Fruit fly (Drosophila melanogaster) whole organism, wandering third instar larva: Measurements from ENCODE around the gene CG31419.

Experiments
- Hnf4 ChIP-seq: fragments of 200-800 bp; sonication (Bioruptor generic); optimal IDR thresholded peaks from 2 replicates; lab custom pipeline; 2016; ENCODE audit warnings: missing biosample characterization, mild to moderate bottlenecking, missing genetic modification characterization
- Mio ChIP-seq: sonication (Bioruptor generic); optimal IDR thresholded peaks from 2 replicates; lab custom pipeline; 2016; ENCODE audit warnings: missing biosample characterization, missing genetic modification characterization
- Vsx2 ChIP-seq: fragments of 200-300, 225-300 bp; sonication (Bioruptor generic); optimal IDR thresholded peaks from 2 replicates; lab custom pipeline; 2018; ENCODE audit warnings: missing biosample characterization, missing genetic modification characterization; ENCODE audit not compliant: partially characterized antibody
- h ChIP-seq: fragments of 200-800 bp; sonication (Bioruptor generic); optimal IDR thresholded peaks from 3 replicates; lab custom pipeline; 2016; ENCODE audit warnings: missing biosample characterization, mild to moderate bottlenecking, missing genetic modification characterization
- lola ChIP-seq: fragments of >200 bp; optimal IDR thresholded peaks from 2 replicates; lab custom pipeline; 2017; ENCODE audit warnings: missing biosample characterization, missing genetic modification characterization

dm6 chr3R:17289059-17289458 is 4.6 kb downstream of the CG31419 start:
- no peak for TF ChIP-seq Hnf4 (GFP tag; lab: Kevin White, UChicago)
- TF ChIP-seq Vsx2 = no peak
- no peak for TF ChIP-seq Mio (GFP tag; lab: Kevin White, UChicago)
- TF ChIP-seq h = no peak
- no peak for TF ChIP-seq lola (GFP tag; lab: Kevin White, UChicago)
